Worm (Caenorhabditis elegans) whole organism, L1 larva: Measurements from ENCODE around the gene B0457.2.

Experiments used
- egl-13 ChIP-seq: sonication (generic microtip); optimal IDR thresholded peaks from 2 replicates; lab custom pipeline; 2016; ENCODE audit warnings: missing genotype, missing genetic modification reagents, missing genetic modification characterization, missing compliant biosample characterization
- egl-27 ChIP-seq, 2 experiments: fragments of 150-350 bp in 1 of 2; sonication (generic microtip); optimal IDR thresholded peaks; 3 replicates each; lab custom pipeline; 2017 to 2018; ENCODE audit warnings: missing biosample characterization in 2 of 2, missing genetic modification characterization in 2 of 2, missing genetic modification reagents in 2 of 2
- fkh-10 ChIP-seq: sonication (generic microtip); optimal IDR thresholded peaks from 2 replicates; lab custom pipeline; 2017; ENCODE audit warnings: missing biosample characterization, missing genetic modification reagents, missing genetic modification characterization
- lin-35 ChIP-seq, 2 experiments: fragments of 150-350 bp; optimal IDR thresholded peaks; 2 replicates each; lab custom pipeline; 2014; ENCODE audit warnings: missing biosample characterization in 2 of 2, missing genetic modification characterization in 2 of 2, missing genetic modification reagents in 2 of 2
- lin-39 ChIP-seq: fragments of 150-350 bp; optimal IDR thresholded peaks from 2 replicates; lab custom pipeline; 2014; ENCODE audit warnings: missing biosample characterization, missing genetic modification reagents, missing genetic modification characterization
- lsy-2 ChIP-seq, 2 experiments: fragments of 150-350 bp; optimal IDR thresholded peaks; 2 replicates each; lab custom pipeline; 2014; ENCODE audit warnings: missing biosample characterization in 2 of 2, missing genetic modification characterization in 2 of 2
- nhr-11 ChIP-seq: fragments of 150-350 bp; optimal IDR thresholded peaks from 2 replicates; lab custom pipeline; 2014; ENCODE audit warnings: missing biosample characterization, missing genetic modification characterization
- nhr-77 ChIP-seq: fragments of 150-350 bp; optimal IDR thresholded peaks from 2 replicates; lab custom pipeline; 2014; ENCODE audit warnings: missing biosample characterization, missing genetic modification characterization
- pax-3 ChIP-seq: fragments of 200-800 bp; sonication (Bioruptor generic); optimal IDR thresholded peaks from 2 replicates; lab custom pipeline; 2018; ENCODE audit warnings: mild to moderate bottlenecking, missing genetic modification characterization, moderate library complexity, missing compliant biosample characterization
- skn-1 ChIP-seq: fragments of 150-350 bp; optimal IDR thresholded peaks from 2 replicates; lab custom pipeline; 2014; ENCODE audit warnings: missing biosample characterization, missing genetic modification characterization
- unc-62 ChIP-seq: fragments of 150-350 bp; optimal IDR thresholded peaks from 2 replicates; lab custom pipeline; 2014; ENCODE audit warnings: missing biosample characterization, missing genetic modification reagents, missing genetic modification characterization
- unc-86 ChIP-seq: sonication (generic microtip); optimal IDR thresholded peaks from 2 replicates; lab custom pipeline; 2016; ENCODE audit warnings: missing genetic modification characterization, missing compliant biosample characterization
- ztf-11 ChIP-seq, 2 experiments: sonication (generic microtip); optimal IDR thresholded peaks; 2 replicates each; lab custom pipeline; 2016 to 2017; ENCODE audit warnings: missing genetic modification characterization in 2 of 2, missing biosample characterization in 1 of 2, missing compliant biosample characterization in 1 of 2

- TF ChIP-seq unc-86 (tag; lab: Kevin White, UChicago) (no peak), lin-35 (GFP tag; optimal IDR thresholded peaks at IDR 0.05; lab: Kevin White, UChicago) (no peak), fkh-10 (GFP tag; lab: Kevin White, UChicago) (no peak), pax-3 (no peak), ztf-11 (tag; optimal IDR thresholded peaks at IDR 0.05; lab: Kevin White, UChicago) (no peak), nhr-11 (tag; lab: Kevin White, UChicago) (no peak), lin-39 (tag; lab: Kevin White, UChicago) (no peak), skn-1 (tag; lab: Kevin White, UChicago) (no peak), lsy-2 (tag; optimal IDR thresholded peaks at IDR 0.05; lab: Kevin White, UChicago) (no peak), egl-27 (tag; optimal IDR thresholded peaks at IDR 0.05; lab: Kevin White, UChicago) (no peak), unc-62 (GFP tag; lab: Kevin White, UChicago) (no peak), nhr-77 (tag; lab: Kevin White, UChicago) (no peak), egl-13 (tag; lab: Kevin White, UChicago) (no peak)
Observed at ce11 chrII:8878528-8878927, 47.8 kb downstream of the B0457.2 start.
